Fruit fly (Drosophila melanogaster) Kc167 (cell line): ENCODE data around the gene Roc1a.

Source experiments
- Myc ChIP-seq: fragments of >200 bp; optimal IDR thresholded peaks from 2 replicates; lab custom pipeline; 2017; ENCODE audit warnings: missing external identifiers
- Sin3A ChIP-seq: fragments of >200 bp; optimal IDR thresholded peaks from 2 replicates; lab custom pipeline; 2018; ENCODE audit warnings: missing external identifiers
- h ChIP-seq: fragments of >200 bp; optimal IDR thresholded peaks from 3 replicates; lab custom pipeline; 2018; ENCODE audit warnings: missing external identifiers
- insv ChIP-seq: fragments of >200 bp; optimal IDR thresholded peaks from 3 replicates; lab custom pipeline; 2018; ENCODE audit warnings: missing external identifiers
- psq ChIP-seq: fragments of >200 bp; optimal IDR thresholded peaks from 2 replicates; lab custom pipeline; 2017; ENCODE audit warnings: missing external identifiers
- ttk ChIP-seq: sonication (Bioruptor generic); optimal IDR thresholded peaks from 2 replicates; lab custom pipeline; 2017; ENCODE audit warnings: missing external identifiers

Roc1a gene

DNA sequence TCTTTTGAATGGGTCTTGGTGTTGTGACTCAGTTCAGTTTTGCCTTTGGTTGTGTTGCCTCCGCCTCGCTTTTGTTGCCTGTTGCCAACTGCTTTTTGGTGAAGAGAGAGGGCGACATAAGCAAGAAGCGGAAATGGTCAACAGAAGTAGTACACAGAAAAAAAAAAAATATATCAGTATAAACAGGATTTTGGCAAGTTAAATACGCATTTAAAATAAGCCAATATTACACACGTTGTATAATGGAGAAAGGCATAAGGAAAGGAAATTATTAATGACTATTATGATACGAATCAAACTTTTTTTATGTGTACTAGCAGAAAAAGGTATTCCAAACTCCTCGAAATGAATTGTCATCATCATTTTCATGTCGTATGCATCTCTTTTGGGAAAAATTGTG, 49.0 kb downstream of the Roc1a start:
- TF ChIP-seq insv (lab: Kevin White, UChicago) = no peak
- TF ChIP-seq Myc (lab: Kevin White, UChicago) = no peak
- TF ChIP-seq Sin3A (lab: Kevin White, UChicago) = no peak
- no peak for TF ChIP-seq h
- TF ChIP-seq psq (lab: Kevin White, UChicago) = no peak
- TF ChIP-seq ttk = no peak
